ENCODE assay signal across 1 fruit fly cellular context in genomic region chr3L:11588594-11588993, dm6.
TF ChIP-seq lines count a peak whose summit lies in the region.

No protein-coding gene starts in this region.

TF ChIP-seq in whole organism, embryonic, 481 proteins besides CTCF, POLR2A, EP300 and RAD21 (continued from another document):
- TF ChIP-seq Eip74EF (GFP tag; optimal IDR thresholded peaks at IDR 0.05; lab: Kevin White, UChicago) (no peak), Optix (GFP tag; IDR thresholded peaks at IDR 0.05; lab: Robert Waterston, UW) (no peak), HLHmδ (GFP tag; optimal IDR thresholded peaks at IDR 0.05; lab: Kevin White, UChicago) (peak; percentile 18), Camta (GFP tag; optimal IDR thresholded peaks at IDR 0.05; lab: Kevin White, UChicago) (peak; percentile 15), CG8359 (GFP tag; optimal IDR thresholded peaks at IDR 0.05; lab: Kevin White, UChicago; ENCODE audit: borderline replicate concordance) (no peak)
